Fruit fly (Drosophila melanogaster): Measurements from ENCODE around the gene ome.

The ome gene

DNA sequence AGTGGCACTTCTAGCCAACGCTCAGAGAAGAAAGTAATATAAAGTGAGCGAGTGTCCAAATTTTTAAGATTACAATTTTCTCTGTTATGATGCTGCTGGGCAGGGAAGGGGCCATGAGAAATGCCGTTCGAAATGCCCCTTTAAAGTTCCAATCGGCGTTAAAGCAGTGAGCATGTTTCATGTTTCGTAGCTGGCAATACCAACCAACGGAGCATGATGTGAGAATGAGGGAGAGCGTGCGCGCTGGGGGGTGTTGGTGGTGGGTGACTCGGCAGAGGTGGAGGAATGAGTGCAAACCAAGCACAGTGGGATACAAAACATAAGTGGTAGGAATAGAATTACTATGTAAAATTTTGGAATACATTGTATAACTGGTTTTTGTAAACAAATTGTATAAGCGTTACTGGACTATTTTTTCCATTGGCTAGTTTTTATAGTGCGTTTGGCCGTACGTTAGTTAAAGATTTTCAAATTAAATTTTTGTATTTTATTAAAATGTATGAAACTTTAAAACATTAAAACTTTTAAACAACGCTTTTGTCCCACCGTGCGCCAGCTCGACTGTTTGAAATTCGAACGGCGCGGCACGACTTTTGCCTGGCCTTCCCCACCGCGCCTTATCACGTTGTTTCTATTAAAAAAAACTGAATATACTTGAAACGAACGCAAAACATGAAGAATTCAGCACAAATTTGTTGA is 86.6 kb downstream of the ome start (continued):
- TF ChIP-seq CG42726 (GFP tag; IDR thresholded peaks at IDR 0.05; ENCODE audit: partially characterized antibody), result peak; percentile 44; the same call in 1 of the 2 replicates
- TF ChIP-seq jing (GFP tag; optimal IDR thresholded peaks at IDR 0.05), result peak; percentile 99
- TF ChIP-seq CG13424 (tag; optimal IDR thresholded peaks at IDR 0.05), result peak; percentile 100
- peak in 1 of 2 experiments; percentile 97 for TF ChIP-seq Dfd (GFP tag; optimal IDR thresholded peaks at IDR 0.05)
- TF ChIP-seq Camta (GFP tag; optimal IDR thresholded peaks at IDR 0.05), result peak; percentile 99
- no peak for TF ChIP-seq hbn (GFP tag; IDR thresholded peaks at IDR 0.05; ENCODE audit: partially characterized antibody)
- peak; percentile 64 for TF ChIP-seq knrl (GFP tag; IDR thresholded peaks at IDR 0.05; ENCODE audit: partially characterized antibody)
- TF ChIP-seq Vsx1 (GFP tag; optimal IDR thresholded peaks at IDR 0.05), result peak; percentile 99
- peak; percentile 99 for TF ChIP-seq CG6689 (GFP tag; IDR thresholded peaks at IDR 0.05)
- peak; percentile 70 for TF ChIP-seq HLHmδ (GFP tag; optimal IDR thresholded peaks at IDR 0.05)
- TF ChIP-seq CG10543 (GFP tag; optimal IDR thresholded peaks at IDR 0.05), result peak; percentile 100
- TF ChIP-seq CTCF (GFP tag; optimal IDR thresholded peaks at IDR 0.05), result peak; percentile 82
- TF ChIP-seq phol (tag; optimal IDR thresholded peaks at IDR 0.05), result peak; percentile 100
- TF ChIP-seq CG11723 (GFP tag; optimal IDR thresholded peaks at IDR 0.05), result peak; percentile 100
- peak; percentile 100 for TF ChIP-seq CG10147 (GFP tag; optimal IDR thresholded peaks at IDR 0.05)
- TF ChIP-seq Sry-δ (GFP tag; optimal IDR thresholded peaks at IDR 0.05), result peak; percentile 82
- TF ChIP-seq org-1 (GFP tag; optimal IDR thresholded peaks at IDR 0.05), result peak; percentile 100
- peak; percentile 100 for TF ChIP-seq Fer3 (tag; optimal IDR thresholded peaks at IDR 0.05)
- TF ChIP-seq CG9932 (GFP tag; IDR thresholded peaks at IDR 0.05), result peak; percentile 100
- TF ChIP-seq prd (optimal IDR thresholded peaks at IDR 0.05), result no peak
- peak; percentile 100 for TF ChIP-seq prd (GFP tag; IDR thresholded peaks at IDR 0.05)
- TF ChIP-seq Dll (GFP tag; IDR thresholded peaks at IDR 0.05; ENCODE audit: partially characterized antibody), result peak; percentile 34; the same call in 1 of the 4 replicates
- TF ChIP-seq CG8089 (GFP tag; optimal IDR thresholded peaks at IDR 0.05), result peak; percentile 98
- TF ChIP-seq CG7987 (GFP tag; optimal IDR thresholded peaks at IDR 0.05), result peak; percentile 98
- peak; percentile 100 for TF ChIP-seq HHEX (GFP tag; optimal IDR thresholded peaks at IDR 0.05)
- TF ChIP-seq CG4424 (GFP tag; optimal IDR thresholded peaks at IDR 0.05), result peak; percentile 100
- peak; percentile 100 for TF ChIP-seq lab (GFP tag; optimal IDR thresholded peaks at IDR 0.05)
- peak; percentile 99 to 100 for TF ChIP-seq Hr51 (GFP tag; optimal IDR thresholded peaks at IDR 0.05)
- TF ChIP-seq caup (GFP tag; optimal IDR thresholded peaks at IDR 0.05; ENCODE audit: severe bottlenecking), result peak; percentile 100
- TF ChIP-seq CG33213 (GFP tag; optimal IDR thresholded peaks at IDR 0.05), result peak; percentile 97
- TF ChIP-seq pros (GFP tag; optimal IDR thresholded peaks at IDR 0.05), result peak; percentile 99
- peak; percentile 100 for TF ChIP-seq CG18262 (tag; optimal IDR thresholded peaks at IDR 0.05)
- TF ChIP-seq CG4730 (GFP tag; IDR thresholded peaks at IDR 0.05), result peak; percentile 99
- TF ChIP-seq Deaf1 (tag; optimal IDR thresholded peaks at IDR 0.05), result peak; percentile 94
- TF ChIP-seq ac (GFP tag; optimal IDR thresholded peaks at IDR 0.05), result peak; percentile 99
- peak; percentile 99 for TF ChIP-seq CG1647 (GFP tag; optimal IDR thresholded peaks at IDR 0.05)
- peak; percentile 99 for TF ChIP-seq Mad (GFP tag; optimal IDR thresholded peaks at IDR 0.05)
- peak; percentile 99 for TF ChIP-seq maf-S (GFP tag; optimal IDR thresholded peaks at IDR 0.05)
- peak; percentile 98 for TF ChIP-seq crc (GFP tag; optimal IDR thresholded peaks at IDR 0.05)
- peak; percentile 98 for TF ChIP-seq kni (GFP tag; optimal IDR thresholded peaks at IDR 0.05)
- TF ChIP-seq MESR4 (GFP tag; optimal IDR thresholded peaks at IDR 0.05), result peak; percentile 79
- peak; percentile 87 for TF ChIP-seq CG7745 (tag; optimal IDR thresholded peaks at IDR 0.05)
- TF ChIP-seq chm (GFP tag; IDR thresholded peaks at IDR 0.05), result peak; percentile 98
- TF ChIP-seq tin (GFP tag; optimal IDR thresholded peaks at IDR 0.05), result peak; percentile 100
- peak; percentile 99 for TF ChIP-seq CG10431 (GFP tag; optimal IDR thresholded peaks at IDR 0.05)
- TF ChIP-seq Bteb2 (GFP tag; optimal IDR thresholded peaks at IDR 0.05), result peak; percentile 99
- peak; percentile 98 for TF ChIP-seq da (GFP tag; optimal IDR thresholded peaks at IDR 0.05)
- TF ChIP-seq CG13775 (GFP tag; optimal IDR thresholded peaks at IDR 0.05), result peak; percentile 100

Data from whole organism, embryonic.